Worm (Caenorhabditis elegans): ENCODE results near the gene pph-1.

pph-1 gene

DNA sequence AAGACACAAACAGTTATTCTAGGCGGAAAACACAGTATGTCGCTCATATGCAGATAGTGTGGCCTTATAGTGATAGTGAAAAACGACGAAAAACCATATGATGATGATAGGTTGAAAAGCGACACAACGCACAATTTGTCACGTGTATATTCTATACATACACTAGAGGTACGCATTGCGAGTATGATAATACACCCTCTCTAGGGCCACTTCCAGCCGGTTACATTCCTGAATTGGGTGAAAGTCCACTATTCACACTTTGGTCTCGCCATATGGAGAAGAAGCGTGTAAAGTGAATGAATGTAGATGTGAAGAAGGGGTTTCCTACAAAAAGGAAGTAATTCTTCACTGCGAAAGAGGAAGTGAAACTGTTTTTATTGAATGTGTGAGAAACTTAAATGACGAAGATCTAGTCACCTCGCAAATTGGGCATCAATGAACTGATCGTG, 27.1 kb downstream of the pph-1 start (continued):
- TF ChIP-seq F49E8.2 (tag; optimal IDR thresholded peaks at IDR 0.05; ENCODE audit: insufficient read depth) = no peak
- TF ChIP-seq bed-1 (GFP tag; IDR thresholded peaks at IDR 0.05) = no peak
- TF ChIP-seq hlh-26 (GFP tag; conservative IDR thresholded peaks at IDR 0.05) = no peak
- no peak for TF ChIP-seq F55B11.4 (tag; optimal IDR thresholded peaks at IDR 0.05; ENCODE audit: borderline replicate concordance, insufficient read depth)
- no peak for TF ChIP-seq nfya-1 (tag; optimal IDR thresholded peaks at IDR 0.05; ENCODE audit: borderline replicate concordance, insufficient read depth)
- no peak for TF ChIP-seq attf-5 (GFP tag; optimal IDR thresholded peaks at IDR 0.05)
- TF ChIP-seq lin-40 (tag; optimal IDR thresholded peaks at IDR 0.05) = peak; percentile 18
- TF ChIP-seq chd-7 (tag; optimal IDR thresholded peaks at IDR 0.05) = no peak
- no peak for TF ChIP-seq F23B12.7 (tag; optimal IDR thresholded peaks at IDR 0.05; ENCODE audit: insufficient read depth)
- no peak for TF ChIP-seq Y95B8A.8 (GFP tag; IDR thresholded peaks at IDR 0.05)
- TF ChIP-seq ekl-4 (GFP tag; IDR thresholded peaks at IDR 0.05) = no peak
- TF ChIP-seq cebp-2 (GFP tag; IDR thresholded peaks at IDR 0.05) = no peak
- peak; percentile 5 for TF ChIP-seq tbp1 (GFP tag; optimal IDR thresholded peaks at IDR 0.05)
- TF ChIP-seq ama-1 (optimal IDR thresholded peaks at IDR 0.05) = no peak
- no peak for TF ChIP-seq ama-1 (GFP tag; optimal IDR thresholded peaks at IDR 0.05)
- TF ChIP-seq zim-3 (tag; optimal IDR thresholded peaks at IDR 0.05) = no peak
- no peak for TF ChIP-seq ceh-79 (tag; optimal IDR thresholded peaks at IDR 0.05)
- no peak for TF ChIP-seq ceh-91 (GFP tag; IDR thresholded peaks at IDR 0.05)
- no peak for TF ChIP-seq ceh-100 (GFP tag; IDR thresholded peaks at IDR 0.05)
- TF ChIP-seq aptf-2 (GFP tag; conservative IDR thresholded peaks at IDR 0.05) = no peak
- no peak for TF ChIP-seq hsf-1 (GFP tag; IDR thresholded peaks at IDR 0.05)
- no peak for TF ChIP-seq cebp-1 (GFP tag; IDR thresholded peaks at IDR 0.05)
- peak; percentile 38 for TF ChIP-seq cebp-1 (tag; optimal IDR thresholded peaks at IDR 0.05)
- TF ChIP-seq him-1 (tag; optimal IDR thresholded peaks at IDR 0.05) = no peak
- peak; percentile 84 for TF ChIP-seq nhr-80 (tag; optimal IDR thresholded peaks at IDR 0.05)
- TF ChIP-seq sptf-2 (GFP tag; optimal IDR thresholded peaks at IDR 0.05) = no peak
- no peak for TF ChIP-seq nhr-27 (tag; optimal IDR thresholded peaks at IDR 0.05)

DNA sequence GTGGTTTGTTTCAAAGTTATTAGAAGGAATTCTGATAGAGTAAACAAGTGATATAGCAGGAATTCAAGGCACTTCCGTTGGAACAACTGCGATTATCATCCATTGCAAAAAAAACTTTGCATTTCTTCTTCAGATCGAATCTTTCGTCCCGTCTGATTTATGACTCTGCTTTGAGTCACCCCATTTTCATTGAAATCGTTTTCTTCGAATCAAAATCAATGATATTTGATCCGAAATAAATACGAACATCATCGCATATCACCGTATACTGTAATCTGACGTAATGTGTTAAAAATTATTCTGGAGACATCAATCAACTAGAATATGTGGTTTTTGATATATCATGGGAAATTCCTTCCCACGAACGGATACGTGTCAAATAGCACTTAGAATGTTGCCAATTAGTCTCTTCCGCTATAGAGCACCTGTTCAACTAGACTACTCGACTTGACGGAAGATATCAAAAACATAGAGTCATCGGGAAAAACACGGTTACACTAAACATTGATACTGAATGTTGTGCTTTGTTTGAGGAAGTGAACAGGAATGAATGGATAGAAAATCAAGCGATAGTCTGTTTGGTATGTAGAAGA, 28.6 kb downstream of the pph-1 start:
- no peak for TF ChIP-seq lin-40 (tag; optimal IDR thresholded peaks at IDR 0.05)
- 0 out of 2 replicates have a peak, but pooled peaks have one; percentile 18 for TF ChIP-seq Y56A3A.18 (GFP tag; IDR thresholded peaks at IDR 0.05)

DNA sequence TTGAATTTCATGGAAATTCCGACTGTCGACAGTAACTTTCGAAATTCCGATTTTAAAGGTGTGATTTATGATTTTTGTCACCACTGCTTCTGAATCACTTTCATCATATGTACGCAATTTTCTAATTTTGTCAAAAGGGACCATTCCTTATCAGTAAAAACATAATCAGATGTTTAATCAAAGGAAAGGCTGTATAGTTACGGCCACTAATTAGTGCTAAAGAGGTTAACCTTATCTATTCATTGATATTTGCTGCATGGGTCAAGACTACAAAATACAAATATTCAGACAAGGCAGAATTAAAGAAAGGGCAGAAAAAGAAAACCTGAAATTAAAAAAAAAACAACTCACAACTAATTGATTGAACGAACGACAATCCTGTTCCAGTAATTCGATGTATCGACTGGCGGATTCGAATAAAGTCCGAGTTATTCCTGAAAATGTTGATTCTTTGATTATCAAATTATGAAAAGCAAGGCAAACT, 29.7 kb downstream of the pph-1 start, which contains the start of gene T28B11.1:
Gene T28B11.1, minus strand, starts transcription at position 434 of the 484 bp plus-strand sequence.
- TF ChIP-seq rpc-1 (optimal IDR thresholded peaks at IDR 0.05) (no peak), rpc-1 (tag; optimal IDR thresholded peaks at IDR 0.05) (no peak), aptf-3 (GFP tag; IDR thresholded peaks at IDR 0.05) (no peak), lsy-27 (tag; optimal IDR thresholded peaks at IDR 0.05; ENCODE audit: borderline replicate concordance, insufficient read depth) (no peak), mxl-1 (tag; optimal IDR thresholded peaks at IDR 0.05) (no peak), Y56A3A.18 (GFP tag; IDR thresholded peaks at IDR 0.05) (no peak), efl-1 (GFP tag; optimal IDR thresholded peaks at IDR 0.05) (no peak), hmg-20 (GFP tag; IDR thresholded peaks at IDR 0.05) (no peak), Y67H2A.10 (GFP tag; conservative IDR thresholded peaks at IDR 0.05) (no peak), egl-18 (GFP tag; IDR thresholded peaks at IDR 0.05) (no peak), dpl-1 (GFP tag; optimal IDR thresholded peaks at IDR 0.05) (no peak)
